Worm (Caenorhabditis elegans) whole organism, early embryonic: Measurements from ENCODE around the gene slc-36.3.

ENCODE experiments used
- B0310.2 ChIP-seq: sonication (generic microtip); optimal IDR thresholded peaks from 2 replicates; lab custom pipeline; 2016; ENCODE audit warnings: mild to moderate bottlenecking, missing genetic modification characterization, missing compliant biosample characterization
- F13C5.2 ChIP-seq: sonication (generic microtip); optimal IDR thresholded peaks from 2 replicates; lab custom pipeline; 2017; ENCODE audit warnings: mild to moderate bottlenecking, missing genetic modification characterization, inconsistent platforms, missing compliant biosample characterization
- aly-1 ChIP-seq: sonication (generic microtip); optimal IDR thresholded peaks from 2 replicates; lab custom pipeline; 2016; ENCODE audit warnings: missing genetic modification characterization, missing compliant biosample characterization
- ama-1 ChIP-seq: fragments of 150-350 bp; optimal IDR thresholded peaks from 2 replicates; lab custom pipeline; 2014
- ceh-13 ChIP-seq: fragments of 200-800 bp; sonication (Bioruptor generic); optimal IDR thresholded peaks from 2 replicates; lab custom pipeline; 2018; ENCODE audit warnings: mild to moderate bottlenecking, missing genetic modification characterization, missing compliant biosample characterization
- ceh-36 ChIP-seq: sonication (generic microtip); optimal IDR thresholded peaks from 2 replicates; lab custom pipeline; 2016; ENCODE audit warnings: missing genetic modification characterization, inconsistent platforms, missing compliant biosample characterization
- ets-7 ChIP-seq: sonication (generic microtip); optimal IDR thresholded peaks from 2 replicates; lab custom pipeline; 2016; ENCODE audit warnings: missing genotype, missing genetic modification characterization, missing compliant biosample characterization
- flt-1 ChIP-seq: fragments of 200-800 bp; sonication (Bioruptor generic); IDR thresholded peaks from 2 replicates; pipeline ENCODE4 v1.3.6; 2022; ENCODE audit warnings: missing genetic modification characterization, missing compliant biosample characterization
- hmbx-1 ChIP-seq: sonication (generic microtip); optimal IDR thresholded peaks from 2 replicates; lab custom pipeline; 2016; ENCODE audit warnings: mild to moderate bottlenecking, missing genetic modification characterization, missing compliant biosample characterization
- hmg-4 ChIP-seq: fragments of 200-800 bp; sonication (Bioruptor generic); optimal IDR thresholded peaks from 2 replicates; lab custom pipeline; 2018; ENCODE audit warnings: mild to moderate bottlenecking, missing genetic modification characterization, missing compliant biosample characterization
- hnd-1 ChIP-seq: sonication (generic microtip); optimal IDR thresholded peaks from 2 replicates; lab custom pipeline; 2016; ENCODE audit warnings: missing genetic modification characterization, missing compliant biosample characterization
- pes-1 ChIP-seq: fragments of 200-800 bp; sonication (Bioruptor generic); IDR thresholded peaks from 2 replicates; pipeline ENCODE4 v1.3.6; 2022; ENCODE audit warnings: missing genetic modification reagents, missing genetic modification characterization, missing compliant biosample characterization
- scrt-1 ChIP-seq: fragments of 200-800 bp; sonication (Bioruptor generic); IDR thresholded peaks from 2 replicates; pipeline ENCODE4 v1.3.6; 2022; ENCODE audit warnings: missing genetic modification characterization, missing compliant biosample characterization
- sea-1 ChIP-seq: fragments of 200-800 bp; sonication (Bioruptor generic); conservative IDR thresholded peaks from 2 replicates; pipeline ENCODE4 v1.3.6; 2022; ENCODE audit warnings: missing genetic modification characterization, missing compliant biosample characterization
- tbx-11 ChIP-seq: fragments of 200-800 bp; sonication (Bioruptor generic); IDR thresholded peaks from 2 replicates; pipeline ENCODE4 v1.3.6; 2022; ENCODE audit warnings: missing genetic modification characterization, missing compliant biosample characterization
- tbx-37 ChIP-seq: fragments of 200-800 bp; sonication (Bioruptor generic); conservative IDR thresholded peaks from 2 replicates; pipeline ENCODE4 v1.3.6; 2022; ENCODE audit warnings: missing genetic modification reagents, missing genetic modification characterization, missing compliant biosample characterization
- tra-4 ChIP-seq: sonication (generic microtip); optimal IDR thresholded peaks from 2 replicates; lab custom pipeline; 2017; ENCODE audit warnings: missing genetic modification characterization, missing compliant biosample characterization

slc-36.3 gene

DNA sequence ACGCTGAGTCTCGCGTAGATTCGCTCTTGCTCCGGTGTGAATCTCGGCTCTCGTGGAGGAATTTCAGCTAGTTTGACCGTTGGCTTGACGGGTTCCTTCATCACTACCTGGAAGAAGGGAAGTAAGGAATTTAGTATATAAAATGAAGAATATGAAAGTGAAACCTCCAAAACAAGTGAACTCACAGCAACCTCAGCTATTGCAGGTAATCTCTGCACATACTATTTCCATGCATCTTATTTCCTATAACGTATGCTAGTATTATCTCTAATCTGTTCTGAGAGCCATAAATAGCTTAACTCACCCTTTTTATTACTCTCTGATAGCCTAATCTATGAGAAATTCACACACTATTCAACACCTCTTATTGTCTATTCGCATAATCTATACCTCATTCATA is 39.0 kb downstream of the slc-36.3 start, which contains the start of gene Y38H6C.4:
TSS of gene Y38H6C.4 (minus strand) at position 101 of the 400 bp plus-strand sequence.
- TF ChIP-seq tbx-37 (no peak), tra-4 (tag; lab: Kevin White, UChicago) (no peak), ama-1 (lab: Kevin White, UChicago) (no peak), scrt-1 (no peak), B0310.2 (no peak), flt-1 (GFP tag; lab: Robert Waterston, UW) (no peak), hmg-4 (GFP tag; lab: Kevin White, UChicago) (no peak), pes-1 (GFP tag; lab: Robert Waterston, UW) (no peak), ceh-36 (tag; lab: Kevin White, UChicago) (no peak), ets-7 (tag; lab: Kevin White, UChicago) (no peak), tbx-11 (GFP tag; lab: Robert Waterston, UW) (no peak), hnd-1 (tag; lab: Kevin White, UChicago) (no peak), ceh-13 (GFP tag; lab: Kevin White, UChicago) (no peak), hmbx-1 (tag; lab: Kevin White, UChicago) (no peak), sea-1 (no peak), aly-1 (tag; lab: Kevin White, UChicago) (no peak), F13C5.2 (tag; lab: Kevin White, UChicago) (no peak)

DNA sequence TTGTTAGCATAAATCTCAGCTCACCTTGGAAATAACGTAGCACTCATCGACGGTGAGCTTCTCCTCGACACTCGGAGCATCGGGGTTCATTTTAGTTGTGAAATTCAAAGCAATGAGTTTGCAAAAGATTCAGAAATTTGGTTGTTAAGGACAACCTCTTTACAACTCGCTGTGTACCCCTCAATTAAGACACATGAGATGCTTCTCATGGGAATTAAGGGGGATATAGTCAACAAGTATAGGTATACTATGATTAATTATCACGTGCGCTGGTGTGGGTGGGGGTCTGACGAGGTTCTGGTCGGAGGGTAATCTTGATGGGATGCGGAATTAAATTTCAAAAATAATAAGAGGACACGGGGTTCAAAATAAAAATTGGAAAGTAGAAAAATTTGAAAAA is 43.6 kb downstream of the slc-36.3 start, which contains the start of gene dct-14:
TSS of gene dct-14 (minus strand) at position 101 of the 400 bp plus-strand sequence.
- TF ChIP-seq tbx-11 (GFP tag; lab: Robert Waterston, UW) (no peak), pes-1 (GFP tag; lab: Robert Waterston, UW) (no peak), scrt-1 (no peak), hnd-1 (tag; lab: Kevin White, UChicago) (no peak), flt-1 (GFP tag; lab: Robert Waterston, UW) (no peak), tra-4 (tag; lab: Kevin White, UChicago) (no peak), aly-1 (tag; lab: Kevin White, UChicago) (no peak), ceh-36 (tag; lab: Kevin White, UChicago) (no peak), F13C5.2 (tag; lab: Kevin White, UChicago) (no peak), tbx-37 (no peak), hmg-4 (GFP tag; lab: Kevin White, UChicago) (no peak), ceh-13 (GFP tag; lab: Kevin White, UChicago) (no peak), B0310.2 (no peak), sea-1 (no peak), ama-1 (lab: Kevin White, UChicago) (no peak), ets-7 (tag; lab: Kevin White, UChicago) (no peak)

DNA sequence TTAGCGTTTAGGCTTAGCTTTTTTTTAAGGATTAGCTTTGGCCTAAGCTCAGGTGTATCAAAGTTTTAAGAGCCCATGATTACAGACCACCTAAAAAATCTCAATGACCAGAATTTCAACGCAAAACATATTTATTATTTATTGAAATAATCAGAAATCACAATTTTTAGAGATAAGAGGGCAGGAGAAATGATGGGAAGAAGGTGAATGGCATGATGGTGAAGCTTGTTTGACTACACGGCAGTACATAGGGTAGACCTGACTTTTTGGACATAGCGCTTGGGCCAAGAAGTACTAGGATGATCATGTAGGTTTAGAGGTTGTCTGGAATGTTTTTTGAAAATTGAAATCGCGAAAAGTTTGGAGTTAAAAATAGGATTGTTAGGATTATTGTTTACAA is 44.4 kb downstream of the slc-36.3 start:
- no peak for TF ChIP-seq tbx-11 (GFP tag; lab: Robert Waterston, UW)
- TF ChIP-seq hmg-4 (GFP tag; lab: Kevin White, UChicago), result no peak
- no peak for TF ChIP-seq aly-1 (tag; lab: Kevin White, UChicago)
- TF ChIP-seq F13C5.2 (tag; lab: Kevin White, UChicago), result no peak
- TF ChIP-seq hmbx-1 (tag; lab: Kevin White, UChicago), result no peak
- TF ChIP-seq pes-1 (GFP tag; lab: Robert Waterston, UW), result no peak
- no peak for TF ChIP-seq tbx-37
- no peak for TF ChIP-seq ceh-36 (tag; lab: Kevin White, UChicago)
- no peak for TF ChIP-seq scrt-1

DNA sequence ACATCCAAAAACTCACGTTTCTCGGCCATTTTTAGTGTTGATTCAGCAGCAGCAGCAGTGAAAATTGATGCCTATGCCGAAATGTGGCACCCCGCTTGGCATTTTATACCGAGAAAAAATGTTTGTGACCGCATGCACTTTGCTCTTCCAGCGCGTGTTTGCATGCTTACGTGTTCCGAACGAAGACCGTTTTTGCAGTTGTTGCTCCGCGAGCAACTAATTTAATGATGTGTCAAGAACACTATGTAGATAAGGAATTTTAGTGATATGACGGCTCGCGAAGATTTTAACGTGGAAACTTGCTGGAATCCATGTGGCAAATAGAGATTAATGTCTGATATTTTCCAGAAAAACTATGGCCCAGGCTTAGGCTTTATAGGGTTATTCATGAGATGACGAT is 45.0 kb downstream of the slc-36.3 start, which contains the start of gene dct-16:
TSS of gene dct-16 (minus strand) at position 78 of the 400 bp plus-strand sequence.
- TF ChIP-seq ceh-36 (tag; lab: Kevin White, UChicago) (no peak), ama-1 (lab: Kevin White, UChicago) (no peak), scrt-1 (no peak), tbx-11 (GFP tag; lab: Robert Waterston, UW) (no peak), flt-1 (GFP tag; lab: Robert Waterston, UW) (no peak), pes-1 (GFP tag; lab: Robert Waterston, UW) (no peak), hmbx-1 (tag; lab: Kevin White, UChicago) (no peak), F13C5.2 (tag; lab: Kevin White, UChicago) (no peak), hnd-1 (tag; lab: Kevin White, UChicago) (no peak), tra-4 (tag; lab: Kevin White, UChicago) (no peak), ets-7 (tag; lab: Kevin White, UChicago) (no peak), ceh-13 (GFP tag; lab: Kevin White, UChicago) (no peak), sea-1 (no peak), B0310.2 (no peak), tbx-37 (no peak), aly-1 (tag; lab: Kevin White, UChicago) (no peak), hmg-4 (GFP tag; lab: Kevin White, UChicago) (no peak)

DNA sequence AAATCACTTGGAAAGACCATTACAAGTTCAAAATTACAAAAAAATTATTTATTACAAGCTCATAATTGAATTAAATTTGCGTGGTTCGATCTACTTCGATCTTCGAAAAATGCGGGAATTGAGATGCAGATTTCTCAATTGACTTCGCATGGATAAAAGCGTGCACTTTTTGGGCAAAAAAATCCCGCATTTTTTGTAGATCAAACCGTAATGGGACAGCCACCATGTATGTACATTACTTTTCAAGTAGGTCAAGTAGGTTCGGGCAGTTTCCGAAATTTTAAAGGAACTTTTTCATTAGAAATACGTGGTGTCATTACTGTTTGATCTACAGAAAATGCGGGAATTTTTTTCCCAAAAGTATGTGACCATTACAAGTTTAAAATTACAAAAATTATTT is 46.5 kb downstream of the slc-36.3 start:
- no peak for TF ChIP-seq F13C5.2 (tag; lab: Kevin White, UChicago)
- no peak for TF ChIP-seq pes-1 (GFP tag; lab: Robert Waterston, UW)
- no peak for TF ChIP-seq ceh-36 (tag; lab: Kevin White, UChicago)
- TF ChIP-seq ets-7 (tag; lab: Kevin White, UChicago), result no peak
- no peak for TF ChIP-seq flt-1 (GFP tag; lab: Robert Waterston, UW)
- TF ChIP-seq hmbx-1 (tag; lab: Kevin White, UChicago), result no peak
- TF ChIP-seq scrt-1, result no peak
- no peak for TF ChIP-seq sea-1
- TF ChIP-seq hnd-1 (tag; lab: Kevin White, UChicago), result no peak
- no peak for TF ChIP-seq hmg-4 (GFP tag; lab: Kevin White, UChicago)
- TF ChIP-seq tbx-11 (GFP tag; lab: Robert Waterston, UW), result no peak
- TF ChIP-seq tbx-37, result no peak
- TF ChIP-seq ceh-13 (GFP tag; lab: Kevin White, UChicago), result no peak
- no peak for TF ChIP-seq B0310.2
- TF ChIP-seq tra-4 (tag; lab: Kevin White, UChicago), result no peak
- no peak for TF ChIP-seq ama-1 (lab: Kevin White, UChicago)
- TF ChIP-seq aly-1 (tag; lab: Kevin White, UChicago), result no peak

DNA sequence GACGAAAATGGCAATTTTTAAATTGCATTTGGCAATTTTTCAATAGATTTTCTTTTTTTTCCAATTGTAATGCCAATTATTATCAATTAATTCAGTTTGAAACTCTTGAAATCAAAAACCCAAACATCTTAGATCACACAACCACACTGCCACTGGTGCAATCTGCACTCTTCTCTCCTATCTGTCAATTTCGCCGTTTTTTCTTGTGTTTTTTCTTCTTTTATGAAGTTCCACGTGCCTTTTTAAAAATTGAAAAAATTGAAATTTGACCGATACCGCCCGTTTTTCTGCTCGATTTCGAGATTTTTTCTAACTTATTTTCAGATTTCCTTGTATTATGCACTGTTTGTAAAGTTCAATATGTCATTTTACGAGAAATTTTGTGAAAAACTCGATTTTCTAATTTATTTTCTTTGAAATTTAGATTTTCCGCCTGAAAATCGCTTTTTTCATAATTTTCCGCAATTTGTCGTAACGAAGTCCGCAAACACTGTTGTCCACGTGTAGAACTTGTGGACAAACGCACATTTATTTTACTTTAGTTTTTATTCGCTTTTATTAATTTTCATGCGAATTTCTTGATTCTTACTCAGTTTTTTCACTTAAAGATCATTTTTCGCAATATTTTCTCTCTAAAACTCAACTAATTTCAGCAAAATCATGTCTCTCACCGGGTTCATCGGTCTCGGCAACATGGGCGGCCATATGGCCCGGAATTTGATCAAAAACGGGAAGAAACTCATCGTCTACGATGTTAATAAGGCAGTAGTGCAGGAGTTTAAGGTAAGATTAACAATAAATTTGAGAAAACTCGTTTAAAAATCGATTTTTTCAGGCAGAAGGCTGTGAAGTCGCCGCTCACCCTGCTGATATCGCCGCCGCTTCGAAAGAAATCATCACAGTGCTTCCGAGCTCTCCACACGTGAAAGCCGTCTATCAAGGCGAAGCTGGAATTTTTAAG is 50.4 kb downstream of the slc-36.3 start, which contains the start of gene B0250.5:
TSS of gene B0250.5 (plus strand) at position 654 of the 961 bp plus-strand sequence.
- no peak for TF ChIP-seq scrt-1
- no peak for TF ChIP-seq ceh-36 (tag; lab: Kevin White, UChicago)
- no peak for TF ChIP-seq tra-4 (tag; lab: Kevin White, UChicago)
- TF ChIP-seq ceh-13 (GFP tag; lab: Kevin White, UChicago), result no peak
- peak; percentile 41 for TF ChIP-seq F13C5.2 (tag; lab: Kevin White, UChicago)
- TF ChIP-seq ama-1 (lab: Kevin White, UChicago), result no peak
- TF ChIP-seq tbx-37, result no peak
